Fruit fly (Drosophila melanogaster) whole organism, embryonic: ENCODE data around the gene CG42571.
A peak's percentile ranks its signal among the peaks of the same experiment; 100 is the strongest.

Experiments
- ATbp ChIP-seq: fragments of 200-800 bp; sonication (Bioruptor generic); optimal IDR thresholded peaks from 2 replicates; lab custom pipeline; 2017; ENCODE audit warnings: missing biosample characterization, mild to moderate bottlenecking, missing genetic modification characterization, missing genetic modification reagents
- Abd-B ChIP-seq: fragments of 200-800 bp; sonication (Bioruptor generic); optimal IDR thresholded peaks from 2 replicates; lab custom pipeline; 2018; ENCODE audit warnings: missing biosample characterization, mild to moderate bottlenecking, missing genetic modification characterization, moderate library complexity
- Aef1 ChIP-seq: fragments of 200-800 bp; sonication (Bioruptor generic); IDR thresholded peaks from 3 replicates; pipeline ENCODE4 v1.3.6; 2022; ENCODE audit warnings: missing biosample characterization, missing genetic modification characterization
- Antp ChIP-seq: fragments of 200-800 bp; sonication (Bioruptor generic); optimal IDR thresholded peaks from 3 replicates; lab custom pipeline; 2016; ENCODE audit warnings: missing biosample characterization, missing genetic modification characterization
- CG11560 ChIP-seq: fragments of 200-800 bp; sonication (Bioruptor generic); IDR thresholded peaks from 3 replicates; pipeline ENCODE4 v1.3.6; 2022; ENCODE audit warnings: missing biosample characterization, missing genetic modification characterization
- CG11695 ChIP-seq: fragments of 200-800 bp; sonication (Bioruptor generic); IDR thresholded peaks from 3 replicates; pipeline ENCODE4 v1.3.6; 2022; ENCODE audit warnings: missing biosample characterization, missing genetic modification characterization
- CG12236 ChIP-seq: fragments of 200-800 bp; sonication (Bioruptor generic); optimal IDR thresholded peaks from 2 replicates; lab custom pipeline; 2016; ENCODE audit warnings: missing biosample characterization, missing genetic modification characterization
- CG1233 ChIP-seq: fragments of 200-800 bp; sonication (Bioruptor generic); optimal IDR thresholded peaks from 4 replicates; lab custom pipeline; 2018; ENCODE audit warnings: missing biosample characterization, mild to moderate bottlenecking, missing genetic modification characterization
- CG12769 ChIP-seq: fragments of 200-800 bp; sonication (Bioruptor generic); optimal IDR thresholded peaks from 2 replicates; lab custom pipeline; 2019; ENCODE audit warnings: missing biosample characterization, mild to moderate bottlenecking, missing genetic modification characterization, moderate library complexity
- CG13296 ChIP-seq: fragments of 200-800 bp; sonication (Bioruptor generic); optimal IDR thresholded peaks from 3 replicates; lab custom pipeline; 2018; ENCODE audit warnings: missing biosample characterization, mild to moderate bottlenecking, missing genetic modification characterization
- CG30403 ChIP-seq: fragments of 200-800 bp; sonication (Bioruptor generic); optimal IDR thresholded peaks from 3 replicates; lab custom pipeline; 2016; ENCODE audit warnings: missing biosample characterization, missing genetic modification characterization
- CG3163 ChIP-seq: fragments of 200-800 bp; sonication (Bioruptor generic); optimal IDR thresholded peaks from 3 replicates; lab custom pipeline; 2016; ENCODE audit warnings: missing biosample characterization, missing genetic modification characterization
- CG32767 ChIP-seq: fragments of 200-800 bp; sonication (Bioruptor generic); IDR thresholded peaks from 2 replicates; pipeline ENCODE4 v1.3.6; 2022; ENCODE audit warnings: missing biosample characterization, missing genetic modification characterization
- CG3281 ChIP-seq: fragments of 200-800 bp; sonication (Bioruptor generic); optimal IDR thresholded peaks from 3 replicates; lab custom pipeline; 2017; ENCODE audit warnings: missing biosample characterization, mild to moderate bottlenecking, missing genetic modification characterization
- CG6654 ChIP-seq: fragments of 200-800 bp; sonication (Bioruptor generic); optimal IDR thresholded peaks from 2 replicates; lab custom pipeline; 2017; ENCODE audit warnings: missing biosample characterization, mild to moderate bottlenecking, missing genetic modification characterization
- CG6813 ChIP-seq: fragments of 200-800 bp; sonication (Bioruptor generic); optimal IDR thresholded peaks from 2 replicates; lab custom pipeline; 2017; ENCODE audit warnings: missing biosample characterization, missing genetic modification characterization, mild to moderate bottlenecking, moderate library complexity, missing genetic modification reagents
- CG8089 ChIP-seq: fragments of 200-800 bp; sonication (Bioruptor generic); optimal IDR thresholded peaks from 3 replicates; lab custom pipeline; 2016; ENCODE audit warnings: missing biosample characterization, missing genetic modification characterization
- CG8944 ChIP-seq: fragments of 200-800 bp; sonication (Bioruptor generic); optimal IDR thresholded peaks from 3 replicates; lab custom pipeline; 2016; ENCODE audit warnings: missing biosample characterization, missing genetic modification characterization
- CG9727 ChIP-seq: fragments of 200-800 bp; sonication (Bioruptor generic); optimal IDR thresholded peaks from 3 replicates; lab custom pipeline; 2017; ENCODE audit warnings: missing biosample characterization, mild to moderate bottlenecking, missing genetic modification characterization
- CG9817 ChIP-seq: fragments of 200-800 bp; sonication (Bioruptor generic); optimal IDR thresholded peaks from 2 replicates; lab custom pipeline; 2018; ENCODE audit warnings: missing biosample characterization, mild to moderate bottlenecking, missing genetic modification characterization, moderate library complexity
- E2f2 ChIP-seq: fragments of 200-800 bp; sonication (Bioruptor generic); IDR thresholded peaks from 2 replicates; pipeline ENCODE4 v1.3.6; 2022; ENCODE audit warnings: missing biosample characterization, missing genetic modification characterization
- HLH54F ChIP-seq: fragments of 200-800 bp; sonication (Bioruptor generic); optimal IDR thresholded peaks from 3 replicates; lab custom pipeline; 2016; ENCODE audit warnings: missing biosample characterization, missing genetic modification characterization
- Hmx ChIP-seq: fragments of 200-800 bp; sonication (Bioruptor generic); optimal IDR thresholded peaks from 2 replicates; lab custom pipeline; 2016; ENCODE audit warnings: missing biosample characterization, missing genetic modification characterization
- Hr39 ChIP-seq: fragments of >200 bp; optimal IDR thresholded peaks from 2 replicates; lab custom pipeline; 2017
- Hsf ChIP-seq: fragments of 200-800 bp; sonication (Bioruptor generic); optimal IDR thresholded peaks from 3 replicates; lab custom pipeline; 2016; ENCODE audit warnings: missing biosample characterization, missing genetic modification characterization
- MTF-1 ChIP-seq: fragments of 200-800 bp; sonication (Bioruptor generic); optimal IDR thresholded peaks from 2 replicates; lab custom pipeline; 2018; ENCODE audit warnings: missing biosample characterization, mild to moderate bottlenecking, missing genetic modification characterization, borderline replicate concordance
- Med ChIP-seq: fragments of 200-800 bp; sonication (Bioruptor generic); peaks from one replicate; lab custom pipeline; 2016; ENCODE audit warnings: missing biosample characterization, missing genetic modification characterization, mild to moderate bottlenecking, inconsistent platforms, moderate library complexity
- Nf-YA ChIP-seq: fragments of 200-800 bp; sonication (Bioruptor generic); IDR thresholded peaks from 2 replicates; pipeline ENCODE4 v1.3.6; 2022; ENCODE audit warnings: missing biosample characterization, missing genetic modification characterization
- Pdp1 ChIP-seq, 2 experiments: fragments of 200-800 bp; sonication (Bioruptor generic); optimal IDR thresholded peaks; 3 replicates each; lab custom pipeline; 2016; ENCODE audit warnings: missing biosample characterization in 2 of 2, missing genetic modification characterization in 2 of 2, mild to moderate bottlenecking in 1 of 2, moderate library complexity in 1 of 2
- Scr ChIP-seq: fragments of 200-800 bp; sonication (Bioruptor generic); IDR thresholded peaks from 2 replicates; pipeline ENCODE4 v1.3.6; 2022; ENCODE audit warnings: missing biosample characterization, missing genetic modification characterization; ENCODE audit not compliant: partially characterized antibody
- TFAM ChIP-seq: fragments of 200-800 bp; sonication (Bioruptor generic); optimal IDR thresholded peaks from 2 replicates; lab custom pipeline; 2017; ENCODE audit warnings: missing biosample characterization, missing genetic modification characterization, inconsistent platforms
- Xrp1 ChIP-seq: fragments of 200-800 bp; sonication (Bioruptor generic); IDR thresholded peaks from 2 replicates; pipeline ENCODE4 v1.3.6; 2022; ENCODE audit warnings: missing biosample characterization, missing genetic modification characterization
- bab2 ChIP-seq: fragments of 200-800 bp; sonication (Bioruptor generic); optimal IDR thresholded peaks from 2 replicates; lab custom pipeline; 2016; ENCODE audit warnings: missing biosample characterization, missing genetic modification characterization
- bsh ChIP-seq, 2 experiments: fragments of 200-800 bp; sonication (Bioruptor generic); optimal IDR thresholded peaks; 2 replicates each; lab custom pipeline; 2017 to 2018; ENCODE audit warnings: mild to moderate bottlenecking in 2 of 2, missing biosample characterization in 2 of 2, missing genetic modification characterization in 2 of 2, moderate library complexity in 1 of 2
- dysf ChIP-seq: fragments of 200-800 bp; sonication (Bioruptor generic); IDR thresholded peaks from 3 replicates; pipeline ENCODE4 v1.3.6; 2022; ENCODE audit warnings: missing biosample characterization, missing genetic modification characterization
- exex ChIP-seq: fragments of 200-800 bp; sonication (Bioruptor generic); optimal IDR thresholded peaks from 4 replicates; lab custom pipeline; 2018; ENCODE audit warnings: missing biosample characterization, mild to moderate bottlenecking, missing genetic modification characterization, moderate library complexity
- fd3F ChIP-seq: fragments of 200-800 bp; sonication (Bioruptor generic); optimal IDR thresholded peaks from 2 replicates; lab custom pipeline; 2018; ENCODE audit warnings: missing biosample characterization, mild to moderate bottlenecking, missing genetic modification characterization, moderate library complexity
- ftz-f1 ChIP-seq: fragments of 200-800 bp; sonication (Bioruptor generic); optimal IDR thresholded peaks from 2 replicates; lab custom pipeline; 2016; ENCODE audit warnings: missing biosample characterization, missing genetic modification characterization
- grau ChIP-seq: fragments of 200-800 bp; optimal IDR thresholded peaks from 3 replicates; lab custom pipeline; 2019; ENCODE audit warnings: missing biosample characterization, mild to moderate bottlenecking, missing genetic modification characterization, moderate library complexity
- gro ChIP-seq: fragments of 200-800 bp; sonication (Bioruptor generic); optimal IDR thresholded peaks from 2 replicates; lab custom pipeline; 2016; ENCODE audit warnings: missing biosample characterization, missing genetic modification characterization
- hb ChIP-seq: fragments of 200-800 bp; sonication (Bioruptor generic); IDR thresholded peaks from 3 replicates; pipeline ENCODE4 v1.3.6; 2022; ENCODE audit warnings: missing biosample characterization, missing genetic modification characterization; ENCODE audit not compliant: partially characterized antibody
- ken ChIP-seq: fragments of 200-800 bp; sonication (Bioruptor generic); IDR thresholded peaks from 3 replicates; pipeline ENCODE4 v1.3.6; 2022; ENCODE audit warnings: missing biosample characterization, missing genetic modification characterization
- knrl ChIP-seq: fragments of 200-800 bp; sonication (Bioruptor generic); IDR thresholded peaks from 3 replicates; pipeline ENCODE4 v1.3.6; 2022; ENCODE audit warnings: missing biosample characterization, missing genetic modification characterization; ENCODE audit not compliant: partially characterized antibody
- lov ChIP-seq, 2 experiments: fragments of 200-800 bp in 1 of 2; fragments of >200 bp in 1 of 2; sonication (Bioruptor generic) in 1 of 2; IDR thresholded peaks in 1 of 2; optimal IDR thresholded peaks in 1 of 2; 2 replicates in 1 of 2; 3 replicates in 1 of 2; pipeline versions ENCODE4 v1.3.6 to Lab custom; 2017 to 2022; ENCODE audit warnings: missing biosample characterization in 1 of 2, missing genetic modification characterization in 1 of 2
- nerfin-2 ChIP-seq: fragments of 200-800 bp; sonication (Bioruptor generic); IDR thresholded peaks from 2 replicates; pipeline ENCODE4 v1.3.6; 2022; ENCODE audit warnings: missing biosample characterization, missing genetic modification characterization; ENCODE audit not compliant: partially characterized antibody
- pan ChIP-seq, 4 experiments: fragments of >200 bp in 3 of 4; fragments of 200-800 bp in 1 of 4; sonication (Bioruptor generic) in 1 of 4; optimal IDR thresholded peaks in 3 of 4; IDR thresholded peaks in 1 of 4; 2 replicates each; pipeline versions ENCODE4 v1.3.6 to Lab custom; 2017 to 2022; ENCODE audit warnings: missing biosample characterization in 2 of 4, missing genetic modification characterization in 2 of 4, mixed read lengths in 1 of 4
- so ChIP-seq: fragments of 200-800 bp; sonication (Bioruptor generic); IDR thresholded peaks from 3 replicates; pipeline ENCODE4 v1.3.6; 2022; ENCODE audit warnings: missing biosample characterization, missing genetic modification characterization
- sr ChIP-seq: fragments of 200-800 bp; sonication (Bioruptor generic); IDR thresholded peaks from 3 replicates; pipeline ENCODE4 v1.3.6; 2022; ENCODE audit warnings: missing biosample characterization, missing genetic modification characterization

Gene CG42571

DNA sequence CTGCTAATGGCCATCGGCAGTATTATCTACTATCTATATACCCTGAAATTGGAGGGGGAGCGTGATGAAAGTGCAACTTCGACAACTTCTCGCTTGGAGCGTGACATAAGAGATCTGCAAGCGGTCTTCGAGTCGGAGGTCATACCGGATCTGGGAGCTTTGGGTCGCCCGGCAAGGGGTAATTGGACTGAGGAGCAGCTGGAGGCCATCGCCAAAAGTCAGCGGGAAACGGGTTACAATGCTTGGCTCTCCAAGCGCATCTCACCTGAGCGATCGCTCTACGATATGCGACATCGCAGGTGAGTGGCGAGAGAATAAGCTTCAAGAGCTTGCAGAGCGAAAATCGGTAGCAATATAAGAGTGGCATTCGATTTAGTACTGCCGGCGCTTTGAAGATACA lies 32.2 kb upstream of the CG42571 start (continued):
- TF ChIP-seq CG13296 (GFP tag; lab: Kevin White, UChicago), result no peak
- no peak for TF ChIP-seq Abd-B (GFP tag; lab: Kevin White, UChicago)
- no peak for TF ChIP-seq bsh (GFP tag; optimal IDR thresholded peaks at IDR 0.05; lab: Kevin White, UChicago)
- TF ChIP-seq Hsf (GFP tag; lab: Kevin White, UChicago), result no peak
- peak; percentile 9 for TF ChIP-seq ftz-f1 (GFP tag; lab: Kevin White, UChicago)
- no peak for TF ChIP-seq pan (optimal IDR thresholded peaks at IDR 0.05; lab: Kevin White, UChicago)
- no peak for TF ChIP-seq pan (GFP tag; optimal IDR thresholded peaks at IDR 0.05 in 1 of 2, IDR thresholded peaks at IDR 0.05 in 1 of 2)
- TF ChIP-seq Antp, result no peak
- TF ChIP-seq ATbp (GFP tag; lab: Kevin White, UChicago), result no peak
- TF ChIP-seq HLH54F, result no peak
- TF ChIP-seq CG9727 (GFP tag; lab: Kevin White, UChicago), result no peak
- TF ChIP-seq CG8089, result no peak
- TF ChIP-seq knrl (GFP tag; lab: Robert Waterston, UW), result 0 out of 3 replicates have a peak, but pooled peaks have one; percentile 29
- 0 out of 3 replicates have a peak, but pooled peaks have one; percentile 25 for TF ChIP-seq so (GFP tag; lab: Robert Waterston, UW)
- TF ChIP-seq bab2 (GFP tag; lab: Kevin White, UChicago), result no peak
- TF ChIP-seq CG3163 (GFP tag; lab: Kevin White, UChicago), result no peak
- TF ChIP-seq CG8944 (GFP tag; lab: Kevin White, UChicago), result no peak
- no peak for TF ChIP-seq CG6654 (GFP tag; lab: Kevin White, UChicago)
- no peak for TF ChIP-seq Hr39 (lab: Kevin White, UChicago)
- TF ChIP-seq ken (GFP tag; lab: Robert Waterston, UW), result no peak
- TF ChIP-seq CG3281, result no peak
- peak in 1 of 2 experiments; percentile 38 for TF ChIP-seq Pdp1 (GFP tag; optimal IDR thresholded peaks at IDR 0.05; lab: Kevin White, UChicago)
- no peak for TF ChIP-seq CG1233 (GFP tag; lab: Kevin White, UChicago)
- TF ChIP-seq CG12769 (tag; lab: Kevin White, UChicago), result peak; percentile 85
- TF ChIP-seq MTF-1 (GFP tag; lab: Kevin White, UChicago), result no peak
- TF ChIP-seq CG32767 (GFP tag; lab: Robert Waterston, UW), result no peak
- TF ChIP-seq nerfin-2, result no peak
- no peak for TF ChIP-seq TFAM (GFP tag; lab: Kevin White, UChicago)
- no peak for TF ChIP-seq Xrp1 (GFP tag; lab: Robert Waterston, UW)
- no peak for TF ChIP-seq CG12236
- TF ChIP-seq, all 482 proteins: peak for 12

DNA sequence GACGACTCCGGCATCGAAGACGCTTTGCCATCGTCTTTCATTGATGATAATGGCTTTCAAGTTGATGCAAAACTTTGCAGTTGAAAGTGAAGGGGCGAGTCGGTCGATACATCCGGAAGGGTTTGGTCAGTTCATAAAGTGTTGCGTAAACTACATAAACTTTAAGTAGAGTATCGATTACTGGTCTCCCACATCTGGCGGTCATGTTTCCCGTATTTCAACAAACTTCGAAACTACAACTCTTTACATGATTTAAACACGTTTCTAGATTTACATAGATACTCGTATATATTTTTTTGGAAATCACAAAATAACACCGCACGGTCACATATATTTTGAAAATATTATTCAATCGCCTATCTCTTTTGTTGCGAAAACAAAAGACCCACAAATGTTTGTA lies 28.5 kb upstream of the CG42571 start, which contains the start of gene CG34452:
Gene CG34452, minus strand, starts transcription at position 101 of the 400 bp plus-strand sequence.
- no peak for TF ChIP-seq grau (tag; lab: Kevin White, UChicago)
- TF ChIP-seq Hmx, result no peak

DNA sequence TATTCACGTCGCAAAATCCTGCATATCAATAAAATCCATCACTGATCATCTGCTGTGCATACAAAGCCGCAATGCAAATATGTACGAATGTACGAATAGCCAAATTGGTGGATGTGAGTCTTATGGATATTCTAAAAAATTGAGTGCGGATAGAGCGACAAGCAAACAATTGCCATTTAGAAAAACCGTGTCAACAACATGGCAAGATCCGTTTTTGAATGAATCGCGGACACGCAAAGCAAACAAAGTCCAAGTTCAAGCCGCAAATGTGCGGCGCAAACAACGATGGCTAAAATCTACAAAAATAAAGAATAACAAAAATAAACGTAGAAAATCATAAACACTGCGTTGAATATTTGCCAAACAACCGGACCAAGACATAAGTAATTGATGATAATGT lies 26.7 kb upstream of the CG42571 start:
- TF ChIP-seq hb (GFP tag; lab: Robert Waterston, UW) (no peak), dysf (GFP tag; lab: Robert Waterston, UW) (peak; percentile 27; the same call in 1 of the 3 replicates), CG11695 (peak; percentile 27; the same call in 1 of the 3 replicates), CG30403 (GFP tag; lab: Kevin White, UChicago) (no peak), gro (GFP tag; lab: Kevin White, UChicago) (no peak), Med (GFP tag; lab: Kevin White, UChicago) (peak; percentile 83), CG11560 (tag; lab: Robert Waterston, UW) (no peak), lov (optimal IDR thresholded peaks at IDR 0.05; lab: Kevin White, UChicago) (no peak), lov (GFP tag; IDR thresholded peaks at IDR 0.05; lab: Robert Waterston, UW) (0 out of 3 replicates have a peak, but pooled peaks have one; percentile 47), E2f2 (peak; percentile 30; the same call in 1 of the 2 replicates), sr (no peak), fd3F (peak; percentile 33), exex (tag; lab: Kevin White, UChicago) (no peak), CG9817 (tag; lab: Kevin White, UChicago) (no peak), Nf-YA (no peak), Scr (no peak), CG6813 (GFP tag; lab: Kevin White, UChicago) (peak; percentile 52), Aef1 (no peak)
